Worm (Caenorhabditis elegans) whole organism, L2 larva: Measurements from ENCODE around the gene chtb-2.

Experiments
- C34F6.9 ChIP-seq: fragments of 150-350 bp; optimal IDR thresholded peaks from 2 replicates; lab custom pipeline; 2014; ENCODE audit warnings: missing biosample characterization, missing genetic modification characterization
- F13H6.1 ChIP-seq: sonication (generic microtip); optimal IDR thresholded peaks from 2 replicates; lab custom pipeline; 2016; ENCODE audit warnings: missing genetic modification characterization, missing compliant biosample characterization
- Y55F3AM.14 ChIP-seq: fragments of 200-800 bp; sonication (Bioruptor generic); optimal IDR thresholded peaks from 2 replicates; lab custom pipeline; 2018; ENCODE audit warnings: mild to moderate bottlenecking, missing genetic modification characterization, missing compliant biosample characterization
- ZK546.5 ChIP-seq: sonication (generic microtip); optimal IDR thresholded peaks from 2 replicates; lab custom pipeline; 2017; ENCODE audit warnings: missing biosample characterization, missing genetic modification characterization
- alr-1 ChIP-seq: fragments of 150-350 bp; optimal IDR thresholded peaks from 2 replicates; lab custom pipeline; 2014; ENCODE audit warnings: missing biosample characterization, missing genetic modification characterization
- blmp-1 ChIP-seq: sonication (generic microtip); optimal IDR thresholded peaks from 2 replicates; lab custom pipeline; 2017; ENCODE audit warnings: missing genetic modification characterization, mild to moderate bottlenecking, missing compliant biosample characterization, antibody characterized with exemption, moderate library complexity; ENCODE audit not compliant: insufficient read depth
- ceh-16 ChIP-seq: fragments of 150-350 bp; optimal IDR thresholded peaks from 2 replicates; lab custom pipeline; 2014; ENCODE audit warnings: missing biosample characterization, missing genetic modification characterization
- ceh-82 ChIP-seq: fragments of 150-350 bp; optimal IDR thresholded peaks from 2 replicates; lab custom pipeline; 2014; ENCODE audit warnings: missing biosample characterization, missing genetic modification characterization
- crh-2 ChIP-seq: sonication (generic microtip); optimal IDR thresholded peaks from 2 replicates; lab custom pipeline; 2017; ENCODE audit warnings: missing biosample characterization, missing genetic modification characterization
- dmd-4 ChIP-seq: sonication (generic microtip); optimal IDR thresholded peaks from 2 replicates; lab custom pipeline; 2017; ENCODE audit warnings: missing biosample characterization, missing genetic modification characterization
- fos-1 ChIP-seq: fragments of 150-350 bp; optimal IDR thresholded peaks from 2 replicates; lab custom pipeline; 2014; ENCODE audit warnings: missing biosample characterization, missing genetic modification characterization
- gmeb-1 ChIP-seq: fragments of 150-350 bp; optimal IDR thresholded peaks from 2 replicates; lab custom pipeline; 2014; ENCODE audit warnings: missing biosample characterization, missing genetic modification characterization
- lin-11 ChIP-seq: fragments of 150-350 bp; sonication (generic microtip); optimal IDR thresholded peaks from 2 replicates; lab custom pipeline; 2014; ENCODE audit warnings: missing biosample characterization, missing genetic modification characterization, inconsistent platforms, mixed read lengths
- lin-13 ChIP-seq: fragments of 150-350 bp; optimal IDR thresholded peaks from 2 replicates; lab custom pipeline; 2014; ENCODE audit warnings: missing biosample characterization, missing genetic modification reagents, missing genetic modification characterization
- lin-39 ChIP-seq: fragments of 150-350 bp; optimal IDR thresholded peaks from 2 replicates; lab custom pipeline; 2014; ENCODE audit warnings: missing biosample characterization, missing genetic modification reagents, missing genetic modification characterization
- lsy-2 ChIP-seq, 2 experiments: fragments of 150-350 bp in 1 of 2; sonication (generic microtip) in 1 of 2; optimal IDR thresholded peaks; 2 replicates each; lab custom pipeline; 2014 to 2017; ENCODE audit warnings: missing biosample characterization in 2 of 2, missing genetic modification characterization in 2 of 2
- mab-5 ChIP-seq: fragments of 150-350 bp; optimal IDR thresholded peaks from 2 replicates; lab custom pipeline; 2014; ENCODE audit warnings: missing biosample characterization, missing genetic modification characterization
- mbf-1 ChIP-seq: sonication (generic microtip); optimal IDR thresholded peaks from 2 replicates; lab custom pipeline; 2017; ENCODE audit warnings: missing biosample characterization, missing genetic modification characterization
- mdl-1 ChIP-seq, 2 experiments: fragments of 150-350 bp in 1 of 2; sonication (generic microtip) in 1 of 2; optimal IDR thresholded peaks; 2 replicates each; lab custom pipeline; 2017; ENCODE audit warnings: missing biosample characterization in 2 of 2, missing genetic modification characterization in 2 of 2
- nhr-10 ChIP-seq: sonication (generic microtip); optimal IDR thresholded peaks from 2 replicates; lab custom pipeline; 2017; ENCODE audit warnings: missing biosample characterization, missing genetic modification characterization
- nhr-11 ChIP-seq: fragments of 150-350 bp; optimal IDR thresholded peaks from 2 replicates; lab custom pipeline; 2014; ENCODE audit warnings: missing biosample characterization, missing genetic modification characterization
- nhr-12 ChIP-seq: fragments of 150-350 bp; optimal IDR thresholded peaks from 2 replicates; lab custom pipeline; 2014; ENCODE audit warnings: missing biosample characterization, missing genetic modification characterization
- nhr-129 ChIP-seq: fragments of 150-350 bp; optimal IDR thresholded peaks from 2 replicates; lab custom pipeline; 2014; ENCODE audit warnings: missing biosample characterization, missing genetic modification characterization
- nhr-21 ChIP-seq: fragments of 150-350 bp; optimal IDR thresholded peaks from 2 replicates; lab custom pipeline; 2014; ENCODE audit warnings: missing biosample characterization, missing genetic modification characterization
- nhr-23 ChIP-seq: fragments of 150-350 bp; optimal IDR thresholded peaks from 2 replicates; lab custom pipeline; 2014; ENCODE audit warnings: missing biosample characterization, missing genetic modification reagents, missing genetic modification characterization
- nhr-25 ChIP-seq: fragments of 150-350 bp; sonication (generic microtip); optimal IDR thresholded peaks from 3 replicates; lab custom pipeline; 2014; ENCODE audit warnings: missing biosample characterization, missing genetic modification characterization
- nhr-77 ChIP-seq: fragments of 150-350 bp; optimal IDR thresholded peaks from 2 replicates; lab custom pipeline; 2014; ENCODE audit warnings: missing biosample characterization, missing genetic modification characterization
- peb-1 ChIP-seq: fragments of 150-350 bp; optimal IDR thresholded peaks from 2 replicates; lab custom pipeline; 2014; ENCODE audit warnings: missing biosample characterization, missing genetic modification characterization
- sem-4 ChIP-seq: fragments of 150-350 bp; optimal IDR thresholded peaks from 2 replicates; lab custom pipeline; 2014; ENCODE audit warnings: missing biosample characterization, missing genetic modification reagents, missing genetic modification characterization
- sma-3 ChIP-seq: sonication (generic microtip); optimal IDR thresholded peaks from 2 replicates; lab custom pipeline; 2016; ENCODE audit warnings: missing genetic modification reagents, missing genetic modification characterization, missing compliant biosample characterization
- sma-9 ChIP-seq, 2 experiments: fragments of 150-350 bp in 1 of 2; sonication (generic microtip) in 1 of 2; optimal IDR thresholded peaks; 2 replicates each; lab custom pipeline; 2014 to 2016; ENCODE audit warnings: missing genetic modification characterization in 2 of 2, mild to moderate bottlenecking in 1 of 2, missing biosample characterization in 1 of 2, missing compliant biosample characterization in 1 of 2, missing genetic modification reagents in 1 of 2, moderate library complexity in 1 of 2
- snpc-4 ChIP-seq: fragments of 150-350 bp; optimal IDR thresholded peaks from 2 replicates; lab custom pipeline; 2014; ENCODE audit warnings: missing biosample characterization, missing genetic modification characterization
- unc-39 ChIP-seq: fragments of 150-350 bp; optimal IDR thresholded peaks from 2 replicates; lab custom pipeline; 2014; ENCODE audit warnings: missing biosample characterization, missing genetic modification characterization
- unc-55 ChIP-seq: fragments of 150-350 bp; sonication (generic microtip); optimal IDR thresholded peaks from 3 replicates; lab custom pipeline; 2014; ENCODE audit warnings: missing biosample characterization, missing genetic modification reagents, missing genetic modification characterization
- unc-62 ChIP-seq: fragments of 150-350 bp; optimal IDR thresholded peaks from 2 replicates; lab custom pipeline; 2014; ENCODE audit warnings: missing biosample characterization, missing genetic modification reagents, missing genetic modification characterization
- zag-1 ChIP-seq: fragments of 150-350 bp; optimal IDR thresholded peaks from 2 replicates; lab custom pipeline; 2014; ENCODE audit warnings: missing biosample characterization, missing genetic modification characterization
- ztf-1 ChIP-seq: fragments of 200-800 bp; sonication (Bioruptor generic); conservative IDR thresholded peaks from 2 replicates; pipeline ENCODE4 v1.3.6; 2022; ENCODE audit warnings: missing genetic modification characterization, missing compliant biosample characterization
- ztf-4 ChIP-seq: fragments of 150-350 bp; optimal IDR thresholded peaks from 2 replicates; lab custom pipeline; 2014; ENCODE audit warnings: missing biosample characterization, missing genetic modification characterization

chtb-2 gene

DNA sequence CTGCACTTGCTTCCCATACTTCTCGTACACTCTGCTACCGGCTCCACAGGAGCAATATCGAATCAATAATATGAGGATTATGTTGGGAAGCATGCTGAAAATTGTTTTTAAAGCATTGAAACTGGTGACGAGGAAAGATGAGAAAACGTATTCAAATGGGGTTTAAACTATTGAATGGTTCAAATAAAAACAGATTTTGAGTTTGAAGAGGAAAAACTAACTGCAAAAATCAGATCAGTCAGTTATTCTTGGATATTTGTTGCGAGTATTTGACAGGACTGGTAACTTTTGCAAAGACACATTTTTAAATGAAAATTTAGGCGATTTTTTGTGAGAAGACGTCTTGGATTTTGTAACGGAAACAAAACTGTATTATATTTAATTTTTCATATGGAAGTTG is 31.7 kb downstream of the chtb-2 start, which contains the start of gene acr-5:
Gene acr-5, minus strand, starts transcription at position 101 of the 400 bp plus-strand sequence.
- TF ChIP-seq mab-5 (tag; lab: Kevin White, UChicago) (no peak), ceh-16 (tag; lab: Kevin White, UChicago) (no peak), unc-62 (no peak), nhr-11 (no peak), sem-4 (tag; lab: Kevin White, UChicago) (no peak), nhr-129 (no peak), ztf-4 (tag; lab: Kevin White, UChicago) (no peak), nhr-23 (tag; lab: Kevin White, UChicago) (no peak), snpc-4 (no peak), lin-13 (no peak), lsy-2 (tag; optimal IDR thresholded peaks at IDR 0.05; lab: Kevin White, UChicago) (no peak), dmd-4 (tag; lab: Kevin White, UChicago) (no peak), unc-39 (tag; lab: Kevin White, UChicago) (no peak), fos-1 (no peak), nhr-12 (tag; lab: Kevin White, UChicago) (no peak), ztf-1 (no peak), F13H6.1 (tag; lab: Kevin White, UChicago) (no peak), C34F6.9 (tag; lab: Kevin White, UChicago) (no peak), gmeb-1 (tag; lab: Kevin White, UChicago) (no peak), nhr-10 (tag; lab: Kevin White, UChicago) (no peak)

ce11 chrIII:6519949-6520348 is 36.9 kb downstream of the chtb-2 start, which contains the start of gene C09E7.10:
Gene C09E7.10 (minus strand): TSS chrIII:6520049.
- TF ChIP-seq nhr-12 (tag; lab: Kevin White, UChicago) (no peak), ceh-82 (tag; lab: Kevin White, UChicago) (no peak)

DNA sequence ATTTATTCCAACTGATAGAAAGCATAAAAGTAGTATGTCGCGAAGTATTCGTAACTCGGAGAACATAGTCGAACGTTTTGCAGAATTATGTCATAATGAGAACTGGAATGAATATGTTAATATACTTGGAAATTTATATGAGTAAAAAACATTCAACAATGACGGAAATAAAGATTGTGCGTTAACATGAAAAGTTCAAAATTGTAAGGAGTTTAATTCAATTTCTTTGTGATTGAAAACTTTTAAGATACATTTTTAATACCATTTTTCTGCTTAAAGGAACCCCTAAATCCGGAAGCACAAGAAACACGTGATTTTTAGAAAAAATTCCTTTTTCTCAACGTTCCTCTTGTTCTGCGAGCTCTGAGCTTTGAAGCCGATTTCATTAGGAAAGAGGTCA is 42.5 kb downstream of the chtb-2 start, which contains the start of gene oig-1:
Gene oig-1, minus strand, starts transcription at position 101 of the 400 bp plus-strand sequence.
- TF ChIP-seq mbf-1 (tag; lab: Kevin White, UChicago) (no peak), ztf-1 (no peak), C34F6.9 (tag; lab: Kevin White, UChicago) (no peak), ceh-82 (tag; lab: Kevin White, UChicago) (no peak), ceh-16 (tag; lab: Kevin White, UChicago) (no peak), mab-5 (tag; lab: Kevin White, UChicago) (no peak), ZK546.5 (tag; lab: Kevin White, UChicago) (no peak), unc-55 (GFP tag; lab: Kevin White, UChicago) (no peak), nhr-11 (no peak)

DNA sequence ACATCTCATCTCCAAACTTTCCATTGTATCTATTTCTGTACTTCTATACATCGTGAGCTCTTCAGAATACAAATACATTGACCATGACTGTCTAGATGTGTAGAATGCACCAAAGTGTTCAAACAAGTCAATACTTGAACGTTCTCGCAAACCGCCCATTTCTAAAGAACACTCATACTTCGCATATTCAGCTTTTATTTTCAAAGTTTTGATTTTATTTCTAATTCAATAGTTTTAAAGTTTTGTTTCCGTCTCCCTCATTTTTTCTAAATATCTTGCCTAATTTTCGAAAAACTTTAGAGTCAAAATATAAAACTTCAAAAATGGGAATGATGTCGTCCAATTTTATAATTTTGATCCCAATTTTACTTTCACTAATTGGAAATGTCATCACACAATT is 44.9 kb downstream of the chtb-2 start, which contains the start of gene pqn-10:
Gene pqn-10, plus strand, starts transcription at position 301 of the 400 bp plus-strand sequence.
- TF ChIP-seq Y55F3AM.14 (GFP tag; lab: Kevin White, UChicago), result no peak
- no peak for TF ChIP-seq ztf-4 (tag; lab: Kevin White, UChicago)
- TF ChIP-seq alr-1 (tag; lab: Kevin White, UChicago), result no peak
- TF ChIP-seq mdl-1 (tag; optimal IDR thresholded peaks at IDR 0.05; lab: Kevin White, UChicago), result no peak
- no peak for TF ChIP-seq lin-11 (tag; lab: Kevin White, UChicago)
- no peak for TF ChIP-seq nhr-77 (tag; lab: Kevin White, UChicago)
- TF ChIP-seq nhr-21 (tag; lab: Kevin White, UChicago), result no peak
- TF ChIP-seq nhr-10 (tag; lab: Kevin White, UChicago), result no peak
- no peak for TF ChIP-seq sma-9 (GFP tag; optimal IDR thresholded peaks at IDR 0.05; lab: Kevin White, UChicago)
- TF ChIP-seq sma-9 (tag; optimal IDR thresholded peaks at IDR 0.05; lab: Kevin White, UChicago), result no peak
- TF ChIP-seq lin-39, result no peak
- no peak for TF ChIP-seq ceh-82 (tag; lab: Kevin White, UChicago)
- no peak for TF ChIP-seq unc-39 (tag; lab: Kevin White, UChicago)
- no peak for TF ChIP-seq blmp-1 (tag; lab: Kevin White, UChicago)
- TF ChIP-seq, all 48 proteins: peak for 0

DNA sequence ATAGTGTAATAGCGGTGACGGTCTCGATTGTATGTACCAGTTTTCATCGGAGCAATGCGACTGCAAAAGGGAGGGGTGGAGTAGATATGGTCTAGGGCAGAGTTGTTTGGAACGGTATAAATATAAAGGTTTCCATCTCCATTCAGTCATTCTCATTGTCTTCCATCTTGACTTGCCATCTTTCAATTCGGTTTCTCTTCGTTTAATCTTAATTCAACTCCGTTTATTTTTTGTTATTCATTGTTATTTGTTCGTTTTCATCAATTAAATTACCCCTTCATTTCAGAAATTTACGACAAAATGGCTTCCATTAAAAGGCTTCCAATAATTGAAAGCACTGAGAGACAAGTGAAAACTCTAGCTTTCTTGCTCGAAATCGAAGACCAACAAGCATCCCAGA is 48.1 kb downstream of the chtb-2 start, which contains the start of gene C09E7.11:
Gene C09E7.11, plus strand, starts transcription at position 301 of the 400 bp plus-strand sequence.
- TF ChIP-seq sem-4 (tag; lab: Kevin White, UChicago) (no peak), crh-2 (tag; lab: Kevin White, UChicago) (no peak), nhr-12 (tag; lab: Kevin White, UChicago) (no peak), alr-1 (tag; lab: Kevin White, UChicago) (no peak), peb-1 (tag; lab: Kevin White, UChicago) (no peak), mdl-1 (tag; optimal IDR thresholded peaks at IDR 0.05; lab: Kevin White, UChicago) (no peak), sma-3 (GFP tag; lab: Kevin White, UChicago) (no peak), nhr-25 (tag; lab: Kevin White, UChicago) (no peak), snpc-4 (no peak), fos-1 (no peak), sma-9 (GFP tag; optimal IDR thresholded peaks at IDR 0.05; lab: Kevin White, UChicago) (no peak), sma-9 (tag; optimal IDR thresholded peaks at IDR 0.05; lab: Kevin White, UChicago) (no peak), ztf-1 (no peak), nhr-21 (tag; lab: Kevin White, UChicago) (no peak), zag-1 (no peak), unc-55 (GFP tag; lab: Kevin White, UChicago) (no peak), lin-11 (tag; lab: Kevin White, UChicago) (no peak), ztf-4 (tag; lab: Kevin White, UChicago) (no peak), Y55F3AM.14 (GFP tag; lab: Kevin White, UChicago) (no peak), nhr-10 (tag; lab: Kevin White, UChicago) (no peak), ceh-16 (tag; lab: Kevin White, UChicago) (no peak)
